Worm (Caenorhabditis elegans) whole organism, mixed stage, embryonic: ENCODE results near the gene lys-2.

ENCODE experiments used
- M03D4.4 ChIP-seq: sonication (generic microtip); optimal IDR thresholded peaks from 2 replicates; lab custom pipeline; 2017; ENCODE audit warnings: mild to moderate bottlenecking, missing genetic modification characterization, missing compliant biosample characterization
- bed-3 ChIP-seq: fragments of 200-800 bp; sonication (Bioruptor generic); optimal IDR thresholded peaks from 3 replicates; lab custom pipeline; 2018; ENCODE audit warnings: mild to moderate bottlenecking, missing genetic modification characterization, moderate library complexity, missing compliant biosample characterization
- blmp-1 ChIP-seq: fragments of 150-350 bp; optimal IDR thresholded peaks from 2 replicates; lab custom pipeline; 2014; ENCODE audit warnings: missing biosample characterization, missing genetic modification characterization
- ceh-39 ChIP-seq: fragments of 150-350 bp; optimal IDR thresholded peaks from 2 replicates; lab custom pipeline; 2014; ENCODE audit warnings: missing biosample characterization, missing genetic modification characterization
- ceh-43 ChIP-seq: fragments of 200-800 bp; sonication (Bioruptor generic); optimal IDR thresholded peaks from 2 replicates; lab custom pipeline; 2018; ENCODE audit warnings: mild to moderate bottlenecking, missing genetic modification characterization, moderate library complexity, missing compliant biosample characterization
- ces-1 ChIP-seq: fragments of 150-350 bp; optimal IDR thresholded peaks from 2 replicates; lab custom pipeline; 2014; ENCODE audit warnings: missing biosample characterization, missing genetic modification reagents, missing genetic modification characterization
- drap-1 ChIP-seq: fragments of 200-800 bp; sonication (Bioruptor generic); optimal IDR thresholded peaks from 3 replicates; lab custom pipeline; 2018; ENCODE audit warnings: mild to moderate bottlenecking, missing genetic modification characterization, missing compliant biosample characterization
- elt-1 ChIP-seq: sonication (generic microtip); optimal IDR thresholded peaks from 2 replicates; lab custom pipeline; 2017; ENCODE audit warnings: missing genetic modification characterization, mild to moderate bottlenecking, missing compliant biosample characterization, antibody characterized with exemption, moderate library complexity, borderline replicate concordance; ENCODE audit not compliant: insufficient read depth
- elt-3 ChIP-seq: fragments of 150-350 bp; optimal IDR thresholded peaks from 2 replicates; lab custom pipeline; 2014; ENCODE audit warnings: missing biosample characterization, missing genetic modification characterization
- ham-2 ChIP-seq: fragments of 200-800 bp; sonication (Bioruptor generic); optimal IDR thresholded peaks from 2 replicates; lab custom pipeline; 2018; ENCODE audit warnings: mild to moderate bottlenecking, missing genetic modification characterization, missing compliant biosample characterization
- hlh-1 ChIP-seq: fragments of 150-350 bp; optimal IDR thresholded peaks from 2 replicates; lab custom pipeline; 2014; ENCODE audit warnings: missing biosample characterization, missing genetic modification reagents, missing genetic modification characterization
- lin-32 ChIP-seq: fragments of 200-800 bp; sonication (Bioruptor generic); optimal IDR thresholded peaks from 2 replicates; lab custom pipeline; 2018; ENCODE audit warnings: mild to moderate bottlenecking, missing genetic modification characterization, missing compliant biosample characterization
- lsy-2 ChIP-seq: fragments of 150-350 bp; optimal IDR thresholded peaks from 2 replicates; lab custom pipeline; 2014; ENCODE audit warnings: missing biosample characterization, missing genetic modification characterization
- mab-5 ChIP-seq: fragments of 150-350 bp; optimal IDR thresholded peaks from 2 replicates; lab custom pipeline; 2014; ENCODE audit warnings: missing biosample characterization, missing genetic modification characterization
- mep-1 ChIP-seq: fragments of 150-350 bp; optimal IDR thresholded peaks from 2 replicates; lab custom pipeline; 2017; ENCODE audit warnings: missing biosample characterization, missing genetic modification reagents, missing genetic modification characterization, inconsistent platforms
- mls-2 ChIP-seq: sonication (generic microtip); optimal IDR thresholded peaks from 2 replicates; lab custom pipeline; 2016; ENCODE audit warnings: mild to moderate bottlenecking, missing genetic modification characterization, moderate library complexity, missing compliant biosample characterization
- nhr-12 ChIP-seq: fragments of 150-350 bp; optimal IDR thresholded peaks from 2 replicates; lab custom pipeline; 2014; ENCODE audit warnings: missing biosample characterization, missing genetic modification characterization
- nhr-2 ChIP-seq: fragments of 150-350 bp; optimal IDR thresholded peaks from 2 replicates; lab custom pipeline; 2014; ENCODE audit warnings: missing biosample characterization, missing genetic modification characterization
- nhr-237 ChIP-seq: fragments of 150-350 bp; optimal IDR thresholded peaks from 2 replicates; lab custom pipeline; 2014; ENCODE audit warnings: missing biosample characterization, missing genetic modification characterization
- nhr-76 ChIP-seq: sonication (generic microtip); optimal IDR thresholded peaks from 2 replicates; lab custom pipeline; 2017; ENCODE audit warnings: missing biosample characterization, missing genetic modification characterization
- sem-2 ChIP-seq: fragments of 200-800 bp; sonication (Bioruptor generic); optimal IDR thresholded peaks from 2 replicates; lab custom pipeline; 2018; ENCODE audit warnings: mild to moderate bottlenecking, missing genetic modification characterization, missing compliant biosample characterization
- snpc-4 ChIP-seq: fragments of 150-350 bp; optimal IDR thresholded peaks from 2 replicates; lab custom pipeline; 2014; ENCODE audit warnings: missing biosample characterization, missing genetic modification characterization
- sptf-1 ChIP-seq: sonication (generic microtip); optimal IDR thresholded peaks from 2 replicates; lab custom pipeline; 2017; ENCODE audit warnings: mild to moderate bottlenecking, missing genetic modification characterization, moderate library complexity, missing compliant biosample characterization
- tbx-8 ChIP-seq: fragments of 200-800 bp; sonication (Bioruptor generic); optimal IDR thresholded peaks from 2 replicates; lab custom pipeline; 2018; ENCODE audit warnings: mild to moderate bottlenecking, missing genetic modification characterization, moderate library complexity, missing compliant biosample characterization
- unc-120 ChIP-seq: sonication (generic microtip); optimal IDR thresholded peaks from 2 replicates; lab custom pipeline; 2017; ENCODE audit warnings: missing genetic modification characterization, missing compliant biosample characterization; ENCODE audit not compliant: poor library complexity, severe bottlenecking
- unc-39 ChIP-seq: fragments of 150-350 bp; optimal IDR thresholded peaks from 2 replicates; lab custom pipeline; 2014; ENCODE audit warnings: missing biosample characterization, missing genetic modification characterization
- unc-62 ChIP-seq: fragments of 150-350 bp; optimal IDR thresholded peaks from 2 replicates; lab custom pipeline; 2014; ENCODE audit warnings: missing biosample characterization, missing genetic modification reagents, missing genetic modification characterization
- ztf-11 ChIP-seq: fragments of 150-350 bp; optimal IDR thresholded peaks from 2 replicates; lab custom pipeline; 2014; ENCODE audit warnings: missing biosample characterization, missing genetic modification characterization

The lys-2 gene

ce11 chrV:10287260-10287659 is 6.0 kb upstream of the lys-2 start, which contains the start of gene B0024.3:
TSS of gene B0024.3 (plus strand) at chrV:10287560.
- TF ChIP-seq unc-62 (GFP tag; lab: Kevin White, UChicago) (no peak), elt-1 (tag; lab: Kevin White, UChicago) (no peak), unc-120 (tag; lab: Kevin White, UChicago) (no peak), unc-39 (tag; lab: Kevin White, UChicago) (no peak), hlh-1 (tag; lab: Kevin White, UChicago) (no peak), nhr-237 (tag; lab: Kevin White, UChicago) (no peak), ztf-11 (tag; lab: Kevin White, UChicago) (no peak), ces-1 (GFP tag; lab: Kevin White, UChicago) (no peak), bed-3 (GFP tag; lab: Kevin White, UChicago) (no peak)

- TF ChIP-seq nhr-237 (tag; lab: Kevin White, UChicago) (no peak), snpc-4 (tag; lab: Kevin White, UChicago) (no peak), elt-1 (tag; lab: Kevin White, UChicago) (no peak), sem-2 (GFP tag; lab: Kevin White, UChicago) (no peak), sptf-1 (tag; lab: Kevin White, UChicago) (no peak), blmp-1 (tag; lab: Kevin White, UChicago) (no peak), ztf-11 (tag; lab: Kevin White, UChicago) (no peak), mab-5 (tag; lab: Kevin White, UChicago) (no peak), tbx-8 (GFP tag; lab: Kevin White, UChicago) (no peak), hlh-1 (tag; lab: Kevin White, UChicago) (no peak), nhr-12 (no peak), elt-3 (tag; lab: Kevin White, UChicago) (no peak)
These were observed 4.6 kb upstream of the lys-2 start for ce11 chrV:10285853-10286252.

- no peak for TF ChIP-seq M03D4.4 (tag; lab: Kevin White, UChicago)
- no peak for TF ChIP-seq nhr-2 (tag; lab: Kevin White, UChicago)
- no peak for TF ChIP-seq lin-32 (GFP tag; lab: Kevin White, UChicago)
- TF ChIP-seq ceh-43 (GFP tag; lab: Kevin White, UChicago) = no peak
- TF ChIP-seq nhr-237 (tag; lab: Kevin White, UChicago) = no peak
- TF ChIP-seq unc-120 (tag; lab: Kevin White, UChicago) = no peak
These were observed 2.2 kb upstream of the lys-2 start, which contains the start of gene lys-3 for ce11 chrV:10283444-10283843. TSS of gene lys-3 (minus strand) at chrV:10283544.

- no peak for TF ChIP-seq mep-1
- TF ChIP-seq lsy-2 (tag; lab: Kevin White, UChicago) = no peak
- TF ChIP-seq hlh-1 (tag; lab: Kevin White, UChicago) = no peak
- TF ChIP-seq tbx-8 (GFP tag; lab: Kevin White, UChicago) = no peak
- no peak for TF ChIP-seq nhr-76 (tag; lab: Kevin White, UChicago)
- no peak for TF ChIP-seq sptf-1 (tag; lab: Kevin White, UChicago)
- no peak for TF ChIP-seq ceh-39
These were observed 1.2 kb downstream of the lys-2 start for ce11 chrV:10280112-10280511.

ce11 chrV:10277579-10277978 is 3.7 kb downstream of the lys-2 start, which contains the start of gene lys-1:
TSS of gene lys-1 (plus strand) at chrV:10277904.
- TF ChIP-seq unc-62 (GFP tag; lab: Kevin White, UChicago) = no peak
- no peak for TF ChIP-seq sptf-1 (tag; lab: Kevin White, UChicago)
- TF ChIP-seq M03D4.4 (tag; lab: Kevin White, UChicago) = no peak

ce11 chrV:10276038-10276437 is 5.2 kb downstream of the lys-2 start:
- TF ChIP-seq ham-2 (GFP tag; lab: Kevin White, UChicago) = no peak
- TF ChIP-seq sptf-1 (tag; lab: Kevin White, UChicago) = no peak
- no peak for TF ChIP-seq ceh-39
- no peak for TF ChIP-seq nhr-76 (tag; lab: Kevin White, UChicago)
- no peak for TF ChIP-seq tbx-8 (GFP tag; lab: Kevin White, UChicago)
- TF ChIP-seq nhr-12 = no peak
- no peak for TF ChIP-seq M03D4.4 (tag; lab: Kevin White, UChicago)
- no peak for TF ChIP-seq bed-3 (GFP tag; lab: Kevin White, UChicago)
- TF ChIP-seq mep-1 = no peak
- TF ChIP-seq nhr-2 (tag; lab: Kevin White, UChicago) = no peak
- no peak for TF ChIP-seq unc-120 (tag; lab: Kevin White, UChicago)
- no peak for TF ChIP-seq hlh-1 (tag; lab: Kevin White, UChicago)
- no peak for TF ChIP-seq mls-2 (tag; lab: Kevin White, UChicago)
- no peak for TF ChIP-seq drap-1
